Fruit fly (Drosophila melanogaster) whole organism: ENCODE measurements around the gene Polr2A.

Experiments used
- CG8478 ChIP-seq: fragments of >200 bp; optimal IDR thresholded peaks from 2 replicates; lab custom pipeline; 2018; ENCODE audit warnings: inconsistent platforms
- Dll ChIP-seq: fragments of >200 bp; optimal IDR thresholded peaks from 2 replicates; lab custom pipeline; 2017
- EcR ChIP-seq, 2 experiments: fragments of >200 bp; optimal IDR thresholded peaks; 2 replicates each; lab custom pipeline; 2017; ENCODE audit warnings: missing biosample characterization in 2 of 2, missing genetic modification characterization in 2 of 2, missing genetic modification reagents in 2 of 2
- pan ChIP-seq: fragments of >200 bp; optimal IDR thresholded peaks from 2 replicates; lab custom pipeline; 2017
- psq ChIP-seq: fragments of >200 bp; optimal IDR thresholded peaks from 2 replicates; lab custom pipeline; 2017
- usp ChIP-seq: fragments of >200 bp; optimal IDR thresholded peaks from 2 replicates; lab custom pipeline; 2017; ENCODE audit warnings: missing biosample characterization, missing genetic modification characterization, mixed read lengths

The Polr2A gene

DNA sequence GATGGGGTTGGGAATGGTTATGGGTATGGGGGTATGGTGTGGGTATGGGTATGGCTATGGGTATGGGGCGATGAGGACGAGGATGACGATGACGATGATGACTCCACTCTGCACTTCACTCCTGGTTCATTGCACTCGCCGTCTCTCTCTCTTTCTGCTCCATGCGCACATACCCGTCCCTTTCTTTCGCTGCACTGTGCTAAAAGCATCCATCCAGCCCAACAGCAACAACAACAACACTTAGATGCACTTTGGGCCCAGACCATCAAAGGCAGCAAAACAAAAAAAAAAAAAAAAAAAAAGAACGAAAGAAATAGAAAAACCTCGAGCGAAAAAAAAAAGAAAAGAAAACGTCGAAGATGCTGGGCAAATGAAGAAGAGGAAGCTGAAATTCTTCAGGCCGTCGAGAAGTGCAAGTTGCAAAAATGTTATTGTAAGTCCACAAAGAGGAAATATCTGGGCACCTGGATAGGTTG lies 25.1 kb downstream of the Polr2A start:
- no peak for TF ChIP-seq Dll
- TF ChIP-seq usp: no peak
- peak in 1 of 2 experiments; percentile 91 for TF ChIP-seq EcR (GFP tag; optimal IDR thresholded peaks at IDR 0.05; lab: Kevin White, UChicago)
- no peak for TF ChIP-seq pan (lab: Kevin White, UChicago)
- TF ChIP-seq psq (lab: Kevin White, UChicago): no peak

dm6 chrX:11544110-11544950 lies 25.8 kb downstream of the Polr2A start:
- TF ChIP-seq usp (no peak), Dll (no peak), CG8478 (no peak), pan (lab: Kevin White, UChicago) (no peak), psq (lab: Kevin White, UChicago) (no peak), EcR (GFP tag; optimal IDR thresholded peaks at IDR 0.05; lab: Kevin White, UChicago) (peak in 1 of 2 experiments; percentile 92)

DNA sequence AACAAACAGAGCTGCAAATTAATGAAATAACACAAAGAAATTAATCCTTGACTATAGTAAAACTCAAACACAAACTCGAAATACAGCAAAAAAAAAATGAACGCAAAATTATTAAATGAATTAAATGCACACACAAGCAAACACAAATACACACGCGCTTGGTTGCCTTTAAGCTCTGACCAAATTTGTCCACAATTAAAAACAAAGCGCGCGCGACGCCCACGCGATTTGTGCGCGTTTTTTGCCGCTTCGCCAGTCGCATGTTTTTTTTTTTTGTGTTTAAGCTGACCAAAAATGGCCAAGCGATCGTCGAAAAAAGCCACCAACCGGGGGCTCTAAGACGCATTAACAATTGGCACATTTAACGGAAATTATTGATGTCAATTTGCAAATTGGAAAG lies 26.8 kb downstream of the Polr2A start:
- TF ChIP-seq Dll (no peak), usp (no peak), CG8478 (no peak), pan (lab: Kevin White, UChicago) (no peak), psq (lab: Kevin White, UChicago) (no peak), EcR (GFP tag; optimal IDR thresholded peaks at IDR 0.05; lab: Kevin White, UChicago) (no peak)

dm6 chrX:11542502-11542901 lies 27.6 kb downstream of the Polr2A start:
- TF ChIP-seq EcR (GFP tag; optimal IDR thresholded peaks at IDR 0.05; lab: Kevin White, UChicago): no peak
- TF ChIP-seq CG8478: no peak
- TF ChIP-seq usp: no peak
- no peak for TF ChIP-seq Dll
- TF ChIP-seq psq (lab: Kevin White, UChicago): no peak

DNA sequence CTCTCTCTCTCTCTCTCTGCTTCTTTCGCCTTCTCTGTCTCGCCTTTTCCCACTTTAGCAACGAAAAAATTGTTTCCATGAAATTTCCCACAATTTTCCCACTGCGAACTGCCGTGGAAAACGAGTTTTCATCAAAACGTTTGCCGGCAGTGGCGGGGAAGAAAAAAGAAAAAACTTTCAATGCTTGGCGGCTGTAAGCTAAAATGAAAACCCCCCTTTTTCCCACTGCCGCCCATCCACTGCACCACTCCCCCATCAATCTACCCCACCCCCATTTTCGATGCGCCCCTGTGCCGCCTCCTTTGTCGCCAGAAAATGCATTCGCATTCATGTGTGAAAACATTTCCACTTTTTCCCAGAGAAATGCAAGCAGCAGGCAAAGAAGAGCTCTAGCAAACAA lies 38.9 kb downstream of the Polr2A start:
- TF ChIP-seq EcR (GFP tag; optimal IDR thresholded peaks at IDR 0.05; lab: Kevin White, UChicago) (no peak), pan (lab: Kevin White, UChicago) (no peak), usp (no peak), psq (lab: Kevin White, UChicago) (no peak), Dll (no peak), CG8478 (no peak)

DNA sequence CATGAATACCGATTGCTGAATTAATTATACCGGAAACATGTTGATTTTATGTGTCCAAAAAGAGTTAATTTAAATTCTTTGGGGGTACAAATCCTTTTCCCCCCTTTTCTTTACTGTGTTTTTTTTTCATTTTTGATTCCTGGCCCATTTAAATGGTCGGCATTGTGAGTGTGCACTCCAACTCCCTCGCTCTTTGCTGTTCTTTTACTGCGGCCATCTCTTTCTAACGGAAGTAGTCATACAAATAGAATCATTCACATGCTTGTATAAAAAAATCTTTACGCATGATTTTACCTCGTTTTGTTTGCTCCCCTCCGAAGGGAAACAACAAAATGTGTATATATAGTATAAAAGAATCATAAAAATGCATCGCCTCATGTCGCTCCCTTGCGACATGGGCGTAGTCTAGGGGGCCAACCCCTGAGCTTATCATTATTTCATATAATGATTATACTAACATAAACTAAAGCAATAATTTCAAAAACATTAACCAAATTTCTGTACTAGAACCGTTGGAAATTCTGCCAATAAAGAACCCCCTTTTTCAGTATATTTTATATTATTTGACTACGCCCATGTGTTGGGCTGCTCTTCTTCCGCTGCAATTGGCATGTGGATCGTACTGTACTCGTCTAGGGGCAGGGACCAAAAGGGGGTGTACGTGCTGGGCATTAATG lies 42.0 kb downstream of the Polr2A start:
- TF ChIP-seq usp: no peak
- no peak for TF ChIP-seq psq (lab: Kevin White, UChicago)
- no peak for TF ChIP-seq Dll
- no peak for TF ChIP-seq pan (lab: Kevin White, UChicago)
- no peak for TF ChIP-seq CG8478
- no peak for TF ChIP-seq EcR (GFP tag; optimal IDR thresholded peaks at IDR 0.05; lab: Kevin White, UChicago)

DNA sequence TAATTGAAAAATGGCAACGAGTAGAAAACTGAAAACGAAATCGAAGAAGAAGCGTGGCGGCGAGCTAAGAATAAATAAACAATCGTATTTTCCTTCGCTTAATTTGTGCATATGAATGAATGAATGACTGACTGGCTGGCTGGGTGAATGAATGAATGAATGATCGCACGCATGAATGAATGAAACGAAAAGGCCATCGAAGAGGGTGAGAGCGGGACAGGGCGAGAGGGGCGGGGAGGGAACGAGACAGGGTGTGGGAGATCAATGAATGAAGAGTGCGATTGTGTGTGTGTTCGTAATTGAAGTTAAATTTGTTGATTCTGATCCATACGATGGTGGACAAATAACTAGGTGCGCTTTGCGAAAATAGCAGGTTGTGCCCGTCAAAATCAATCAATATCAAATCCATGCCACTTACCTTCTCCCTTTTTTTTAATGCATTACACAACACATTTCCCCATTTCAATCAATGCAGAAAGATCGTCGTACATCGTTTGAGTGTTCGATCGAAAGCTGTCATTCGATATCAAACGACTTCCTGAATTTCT lies 43.0 kb downstream of the Polr2A start:
- no peak for TF ChIP-seq usp
- TF ChIP-seq CG8478: no peak

DNA sequence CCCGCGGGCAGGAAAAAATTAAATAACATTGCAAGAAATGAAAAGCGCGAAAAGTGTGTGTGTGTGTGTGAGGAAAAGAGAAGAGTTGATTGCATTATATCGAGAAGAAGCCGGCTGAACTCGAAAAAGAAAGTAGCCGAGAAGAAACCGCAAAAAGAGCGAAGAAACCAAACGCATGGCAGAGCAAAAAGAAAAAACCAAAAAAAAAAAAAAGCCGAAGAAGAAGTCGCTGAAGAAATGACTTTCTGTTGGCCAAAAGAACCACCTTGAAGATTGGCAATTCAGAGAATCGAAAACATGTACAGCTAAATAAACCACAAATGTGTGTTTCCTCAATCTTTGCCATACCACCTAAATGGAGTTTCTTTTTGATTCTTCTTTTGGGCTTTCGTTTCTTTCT lies 46.2 kb downstream of the Polr2A start:
- TF ChIP-seq Dll: no peak

DNA sequence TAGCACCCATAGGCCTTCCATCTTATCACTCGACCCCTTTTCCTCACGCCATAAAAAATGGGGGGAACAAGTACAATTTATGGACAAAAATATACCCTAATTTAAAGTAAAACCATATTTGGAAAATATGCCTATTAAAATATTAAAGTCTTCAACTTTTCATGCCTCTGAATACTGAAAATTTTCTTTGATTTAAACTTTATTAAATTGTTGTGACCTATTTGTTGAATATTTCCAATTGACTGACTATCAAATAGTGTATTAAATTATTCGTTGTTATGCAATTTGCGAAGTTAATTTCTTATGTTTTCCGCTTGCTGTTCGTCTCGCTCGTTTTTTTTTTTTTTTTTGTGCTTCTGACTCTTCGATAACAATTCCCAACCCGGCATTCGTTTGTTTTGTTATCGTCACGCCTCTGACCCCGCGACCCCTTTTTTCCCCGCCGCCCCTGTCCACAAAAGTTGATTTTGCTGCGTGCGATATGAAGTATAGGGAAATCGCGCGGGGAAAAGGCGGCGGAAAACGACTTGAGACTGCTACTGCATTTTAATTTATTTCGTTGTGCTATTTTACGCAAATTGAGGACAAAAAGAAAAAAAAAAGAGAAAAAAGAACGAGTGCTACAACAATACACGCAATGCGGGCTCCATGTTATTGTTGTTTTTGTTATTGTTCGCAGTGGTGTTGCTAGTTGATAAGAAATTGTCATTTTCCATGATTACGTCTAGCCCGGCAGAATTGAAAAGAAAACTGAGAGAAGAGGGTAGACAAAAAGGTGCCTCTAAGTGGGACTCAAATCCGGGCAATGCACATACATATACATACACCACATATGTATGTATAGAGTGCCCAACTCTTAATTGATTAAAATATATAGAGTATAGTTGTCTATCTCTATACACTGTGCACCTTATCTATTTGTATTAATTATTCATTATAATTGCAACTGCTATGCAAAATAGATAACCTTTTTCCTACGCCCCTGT lies 48.3 kb downstream of the Polr2A start:
- TF ChIP-seq CG8478 (no peak), Dll (no peak), EcR (GFP tag; optimal IDR thresholded peaks at IDR 0.05; lab: Kevin White, UChicago) (no peak), psq (lab: Kevin White, UChicago) (no peak), usp (no peak), pan (lab: Kevin White, UChicago) (no peak)

DNA sequence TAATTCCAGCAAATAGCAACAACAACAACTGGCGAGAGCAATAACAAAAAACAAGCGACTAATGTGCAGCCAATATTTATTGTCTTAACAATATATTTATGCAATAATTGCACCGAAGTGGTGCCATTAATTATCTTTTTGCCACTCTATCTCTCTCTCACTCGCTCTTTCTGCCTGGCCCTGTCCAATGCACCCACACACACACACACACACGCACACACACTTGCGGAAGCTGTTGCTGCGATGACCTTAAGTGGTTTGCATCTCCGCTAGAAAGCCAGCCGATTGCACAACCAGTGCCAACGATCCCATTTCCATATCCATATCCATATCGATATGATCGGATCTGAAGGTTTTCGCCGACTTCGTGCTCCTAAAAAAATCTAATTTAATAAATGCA lies 49.9 kb downstream of the Polr2A start:
- TF ChIP-seq EcR (GFP tag; optimal IDR thresholded peaks at IDR 0.05; lab: Kevin White, UChicago) (peak in 1 of 2 experiments; percentile 3), psq (lab: Kevin White, UChicago) (no peak)

- TF ChIP-seq pan (lab: Kevin White, UChicago): no peak
- no peak for TF ChIP-seq EcR (GFP tag; optimal IDR thresholded peaks at IDR 0.05; lab: Kevin White, UChicago)
- TF ChIP-seq psq (lab: Kevin White, UChicago): no peak
- no peak for TF ChIP-seq usp
- TF ChIP-seq Dll: no peak
- TF ChIP-seq CG8478: no peak
Observed at dm6 chrX:11518435-11518834, 51.7 kb downstream of the Polr2A start.

dm6 chrX:11517295-11517694 lies 52.8 kb downstream of the Polr2A start:
- TF ChIP-seq Dll: no peak
- TF ChIP-seq psq (lab: Kevin White, UChicago): no peak
- TF ChIP-seq pan (lab: Kevin White, UChicago): no peak
- TF ChIP-seq EcR (GFP tag; optimal IDR thresholded peaks at IDR 0.05; lab: Kevin White, UChicago): no peak
